Worm (Caenorhabditis elegans) whole organism, mixed stage, embryonic: ENCODE results near the gene sre-51.

ENCODE experiments used
- ceh-39 ChIP-seq: fragments of 150-350 bp; optimal IDR thresholded peaks from 2 replicates; lab custom pipeline; 2014; ENCODE audit warnings: missing biosample characterization, missing genetic modification characterization
- ceh-43 ChIP-seq: fragments of 200-800 bp; sonication (Bioruptor generic); optimal IDR thresholded peaks from 2 replicates; lab custom pipeline; 2018; ENCODE audit warnings: mild to moderate bottlenecking, missing genetic modification characterization, moderate library complexity, missing compliant biosample characterization
- elt-3 ChIP-seq: fragments of 150-350 bp; optimal IDR thresholded peaks from 2 replicates; lab custom pipeline; 2014; ENCODE audit warnings: missing biosample characterization, missing genetic modification characterization
- lin-13 ChIP-seq: fragments of 150-350 bp; optimal IDR thresholded peaks from 2 replicates; lab custom pipeline; 2014; ENCODE audit warnings: missing biosample characterization, missing genetic modification characterization
- lsy-2 ChIP-seq: fragments of 150-350 bp; optimal IDR thresholded peaks from 2 replicates; lab custom pipeline; 2014; ENCODE audit warnings: missing biosample characterization, missing genetic modification characterization
- mep-1 ChIP-seq: fragments of 150-350 bp; optimal IDR thresholded peaks from 2 replicates; lab custom pipeline; 2017; ENCODE audit warnings: missing biosample characterization, missing genetic modification reagents, missing genetic modification characterization, inconsistent platforms
- nhr-12 ChIP-seq: fragments of 150-350 bp; optimal IDR thresholded peaks from 2 replicates; lab custom pipeline; 2014; ENCODE audit warnings: missing biosample characterization, missing genetic modification characterization
- nhr-237 ChIP-seq: fragments of 150-350 bp; optimal IDR thresholded peaks from 2 replicates; lab custom pipeline; 2014; ENCODE audit warnings: missing biosample characterization, missing genetic modification characterization
- pha-4 ChIP-seq: fragments of 150-350 bp; optimal IDR thresholded peaks from 2 replicates; lab custom pipeline; 2018; ENCODE audit warnings: missing biosample characterization, missing genetic modification reagents, missing genetic modification characterization
- unc-120 ChIP-seq: sonication (generic microtip); optimal IDR thresholded peaks from 2 replicates; lab custom pipeline; 2017; ENCODE audit warnings: missing genetic modification characterization, missing compliant biosample characterization; ENCODE audit not compliant: poor library complexity, severe bottlenecking
- unc-39 ChIP-seq: fragments of 150-350 bp; optimal IDR thresholded peaks from 2 replicates; lab custom pipeline; 2014; ENCODE audit warnings: missing biosample characterization, missing genetic modification characterization
- unc-62 ChIP-seq: fragments of 150-350 bp; optimal IDR thresholded peaks from 2 replicates; lab custom pipeline; 2014; ENCODE audit warnings: missing biosample characterization, missing genetic modification reagents, missing genetic modification characterization
- ztf-11 ChIP-seq: fragments of 150-350 bp; optimal IDR thresholded peaks from 2 replicates; lab custom pipeline; 2014; ENCODE audit warnings: missing biosample characterization, missing genetic modification characterization

ce11 chrII:12289085-12289484, 22.6 kb upstream of the sre-51 start, which contains the start of gene Y57A10A.31:
- no peak for TF ChIP-seq ztf-11 (tag; lab: Kevin White, UChicago)
- no peak for TF ChIP-seq unc-120 (tag; lab: Kevin White, UChicago)
- no peak for TF ChIP-seq ceh-39 (tag; lab: Kevin White, UChicago)
- TF ChIP-seq unc-62 (GFP tag; lab: Kevin White, UChicago), result no peak
- no peak for TF ChIP-seq nhr-237 (tag; lab: Kevin White, UChicago)
- no peak for TF ChIP-seq ceh-43 (GFP tag; lab: Kevin White, UChicago)
- no peak for TF ChIP-seq lsy-2
- no peak for TF ChIP-seq lin-13 (tag; lab: Kevin White, UChicago)
- TF ChIP-seq elt-3 (tag; lab: Kevin White, UChicago), result no peak
- no peak for TF ChIP-seq nhr-12 (tag; lab: Kevin White, UChicago)
- TF ChIP-seq unc-39 (tag; lab: Kevin White, UChicago), result no peak
- TF ChIP-seq mep-1 (tag; lab: Kevin White, UChicago), result no peak
- TF ChIP-seq pha-4 (tag; lab: Kevin White, UChicago), result no peak
